Worm (Caenorhabditis elegans) whole organism, L1 larva: ENCODE data around the gene K08D8.4.

Experiments used
- C16A3.4 ChIP-seq: fragments of 150-350 bp; optimal IDR thresholded peaks from 2 replicates; lab custom pipeline; 2014; ENCODE audit warnings: missing biosample characterization, missing genetic modification characterization
- egl-13 ChIP-seq: sonication (generic microtip); optimal IDR thresholded peaks from 2 replicates; lab custom pipeline; 2016; ENCODE audit warnings: missing genotype, missing genetic modification reagents, missing genetic modification characterization, missing compliant biosample characterization
- jun-1 ChIP-seq: fragments of 150-350 bp; optimal IDR thresholded peaks from 2 replicates; lab custom pipeline; 2014; ENCODE audit warnings: missing biosample characterization, missing genetic modification reagents, missing genetic modification characterization
- mdl-1 ChIP-seq, 2 experiments: fragments of 150-350 bp; optimal IDR thresholded peaks; 2 replicates each; lab custom pipeline; 2014 to 2017; ENCODE audit warnings: missing biosample characterization in 2 of 2, missing genetic modification characterization in 2 of 2, inconsistent platforms in 1 of 2
- mep-1 ChIP-seq: fragments of 150-350 bp; optimal IDR thresholded peaks from 2 replicates; lab custom pipeline; 2014; ENCODE audit warnings: missing biosample characterization, missing genetic modification characterization
- sptf-1 ChIP-seq: fragments of 150-350 bp; optimal IDR thresholded peaks from 2 replicates; lab custom pipeline; 2014; ENCODE audit warnings: missing biosample characterization, missing genetic modification characterization

DNA sequence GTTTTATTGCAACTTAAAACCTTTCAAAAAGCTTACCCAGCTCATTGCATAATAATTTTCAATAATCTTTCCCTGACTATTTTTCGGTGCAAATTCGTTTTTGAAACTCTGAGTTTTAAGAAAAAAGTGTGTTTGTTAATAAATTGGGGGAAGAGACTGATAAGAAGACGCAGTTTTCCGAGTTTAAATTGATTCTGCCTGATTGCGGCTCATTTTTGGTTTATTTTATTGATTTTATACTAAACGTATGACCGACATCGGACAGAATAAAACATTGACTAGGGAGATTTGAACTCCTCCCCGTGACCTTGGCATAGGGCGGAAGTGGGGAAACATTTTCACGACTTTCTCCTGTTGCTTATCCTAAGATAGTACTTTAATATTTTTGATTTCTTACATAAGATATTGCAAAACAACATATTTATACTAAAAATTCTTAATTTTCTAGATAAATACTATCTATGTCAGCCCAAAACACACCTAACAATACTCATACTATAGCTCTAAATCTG, 13.4 kb downstream of the K08D8.4 start, which contains the start of gene K08D8.7:
- no peak for TF ChIP-seq egl-13 (tag; lab: Kevin White, UChicago)
- TF ChIP-seq mdl-1 (tag; optimal IDR thresholded peaks at IDR 0.05; lab: Kevin White, UChicago) = no peak
- TF ChIP-seq jun-1 (tag; lab: Kevin White, UChicago) = no peak
- no peak for TF ChIP-seq C16A3.4 (tag; lab: Kevin White, UChicago)
- no peak for TF ChIP-seq sptf-1 (tag; lab: Kevin White, UChicago)
- TF ChIP-seq mep-1 = no peak
